Fruit fly (Drosophila melanogaster): ENCODE measurements around the gene RhoBTB.

DNA sequence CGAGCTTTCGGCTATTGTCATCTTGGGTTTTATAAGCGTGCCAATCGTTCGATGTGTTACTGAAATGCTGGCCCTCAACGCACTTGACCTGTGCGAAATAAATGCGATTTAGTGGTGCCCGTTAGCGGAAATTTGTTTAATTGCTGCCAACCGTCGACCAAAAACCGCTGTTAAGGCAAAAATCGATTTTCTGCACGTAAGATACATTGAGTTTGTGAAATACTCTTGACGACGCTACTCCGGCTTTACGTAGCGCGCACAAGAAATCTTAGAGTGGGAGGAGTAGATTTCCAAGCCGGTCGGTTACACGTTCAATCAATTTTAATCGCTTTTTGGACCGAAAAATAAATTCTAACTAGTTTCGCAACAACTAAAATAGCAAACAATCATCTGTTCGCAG lies 575 bp upstream of the RhoBTB start:
- no peak for TF ChIP-seq Pif1B (GFP tag; optimal IDR thresholded peaks at IDR 0.05)
- TF ChIP-seq CG13204 (GFP tag; optimal IDR thresholded peaks at IDR 0.05): no peak
- no peak for TF ChIP-seq CG10348 (GFP tag; IDR thresholded peaks at IDR 0.05)
